Worm (Caenorhabditis elegans): Measurements from ENCODE around the gene F44E2.4.

Gene F44E2.4

DNA sequence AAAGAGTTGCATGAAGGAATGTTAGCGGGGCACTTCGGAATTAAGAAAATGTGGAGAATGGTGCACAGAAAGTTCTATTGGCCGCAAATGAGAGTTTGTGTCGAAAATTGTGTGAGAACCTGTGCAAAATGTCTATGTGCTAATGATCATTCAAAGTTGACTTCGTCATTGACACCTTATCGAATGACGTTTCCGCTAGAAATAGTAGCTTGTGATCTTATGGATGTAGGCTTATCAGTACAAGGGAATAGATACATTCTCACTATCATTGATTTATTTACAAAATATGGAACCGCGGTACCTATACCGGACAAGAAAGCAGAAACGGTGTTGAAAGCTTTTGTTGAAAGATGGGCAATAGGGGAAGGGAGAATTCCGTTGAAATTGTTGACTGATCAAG is 20.3 kb upstream of the F44E2.4 start:
- TF ChIP-seq F23B12.7 (tag; optimal IDR thresholded peaks at IDR 0.05; ENCODE audit: insufficient read depth) (no peak), nhr-80 (tag; optimal IDR thresholded peaks at IDR 0.05) (peak; percentile 62)

DNA sequence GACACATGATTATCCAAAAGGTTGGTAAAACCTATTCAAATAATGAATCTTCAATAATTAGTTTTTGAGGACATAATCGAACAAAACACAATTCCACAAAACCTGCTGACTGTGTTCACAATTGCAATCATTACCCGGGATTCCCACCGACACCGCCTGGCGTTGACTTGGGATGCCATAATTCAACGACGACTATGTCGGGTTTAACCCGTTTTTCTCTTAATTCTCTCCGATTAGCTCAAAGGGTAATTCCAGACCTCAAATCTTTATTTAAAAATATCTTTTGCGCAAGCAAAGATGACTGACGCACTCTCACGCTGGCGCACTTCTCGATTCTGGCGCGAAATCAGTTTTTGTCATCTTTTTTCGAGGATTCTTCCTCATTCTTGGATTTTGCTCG is 14.2 kb upstream of the F44E2.4 start:
- TF ChIP-seq madf-6 (GFP tag; IDR thresholded peaks at IDR 0.05) (peak; percentile 83), mcd-1 (GFP tag; IDR thresholded peaks at IDR 0.05) (peak; percentile 71), madf-8 (GFP tag; conservative IDR thresholded peaks at IDR 0.05) (peak; percentile 89), D2030.7 (GFP tag; IDR thresholded peaks at IDR 0.05) (peak; percentile 46; the same call in 1 of the 2 replicates), F33H1.4 (GFP tag; IDR thresholded peaks at IDR 0.05) (peak; percentile 42; the same call in 1 of the 2 replicates)

DNA sequence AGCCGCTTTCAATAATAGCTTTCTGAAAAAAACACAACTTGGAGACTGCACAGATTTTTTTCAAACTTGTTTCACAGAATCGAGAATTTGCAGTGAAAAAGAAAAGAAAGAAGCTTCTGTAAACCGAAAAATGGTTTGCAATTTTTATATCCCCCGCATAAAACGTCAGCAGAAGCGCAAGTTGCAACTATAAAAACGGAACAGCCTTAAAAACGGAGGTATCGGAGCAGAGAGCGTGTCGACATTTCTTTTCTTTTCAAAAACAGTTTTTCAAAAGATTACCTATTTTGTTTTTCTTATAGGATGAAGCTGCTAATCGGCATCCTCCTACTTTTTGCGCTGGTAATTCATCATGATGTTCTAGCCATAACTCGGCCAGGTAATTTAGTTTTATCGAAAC is 13.7 kb upstream of the F44E2.4 start, which contains the start of gene plg-1:
TSS of gene plg-1 (plus strand) at position 301 of the 400 bp plus-strand sequence.
- TF ChIP-seq nfyb-1 (GFP tag; IDR thresholded peaks at IDR 0.05) (no peak), somi-1 (GFP tag; optimal IDR thresholded peaks at IDR 0.05) (no peak)

DNA sequence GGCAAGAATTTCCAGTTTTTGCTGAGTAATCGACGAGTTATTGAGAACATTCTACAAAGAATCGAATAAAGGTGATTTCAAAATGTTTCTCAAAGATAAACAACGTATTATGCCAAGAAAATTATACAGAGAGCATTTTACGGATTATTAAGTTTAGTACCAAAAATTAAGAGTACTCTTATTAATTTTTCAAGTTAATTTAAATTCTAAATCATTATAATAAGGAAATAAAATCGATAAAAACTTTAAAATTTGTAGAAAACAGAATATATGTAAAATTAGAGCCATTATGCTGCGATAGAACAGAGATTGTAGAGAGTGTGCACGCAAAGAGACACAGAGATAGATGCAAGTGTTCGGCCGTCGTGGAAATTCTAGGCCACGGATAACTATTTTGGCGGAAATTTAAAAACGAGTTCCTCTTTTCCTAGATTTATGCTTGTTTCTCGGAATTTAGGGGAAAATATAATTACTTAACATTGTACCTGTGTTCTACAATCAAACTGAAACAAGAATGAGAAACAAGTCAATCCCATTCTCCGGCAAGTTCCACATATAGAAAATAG is 12.3 kb upstream of the F44E2.4 start, which contains the start of gene F44E2.9:
TSS of gene F44E2.9 (minus strand) at position 51 of the 566 bp plus-strand sequence.
- TF ChIP-seq cebp-1 (GFP tag; IDR thresholded peaks at IDR 0.05) (no peak), cebp-1 (tag; optimal IDR thresholded peaks at IDR 0.05) (peak; percentile 33), ztf-18 (tag; optimal IDR thresholded peaks at IDR 0.05) (peak; percentile 86), unc-130 (GFP tag; optimal IDR thresholded peaks at IDR 0.05) (peak; percentile 74), mcd-1 (GFP tag; IDR thresholded peaks at IDR 0.05) (peak; percentile 78), attf-5 (GFP tag; optimal IDR thresholded peaks at IDR 0.05) (peak; percentile 55), rcor-1 (GFP tag; IDR thresholded peaks at IDR 0.05) (0 out of 2 replicates have a peak, but pooled peaks have one; percentile 19), zim-3 (tag; optimal IDR thresholded peaks at IDR 0.05) (no peak), lin-35 (GFP tag; optimal IDR thresholded peaks at IDR 0.05) (peak in 2 of 3 experiments; percentile 28 to 75), madf-8 (GFP tag; conservative IDR thresholded peaks at IDR 0.05) (peak; percentile 57), F33H1.4 (GFP tag; IDR thresholded peaks at IDR 0.05) (peak; percentile 54; the same call in 1 of the 2 replicates), pbrm-1 (GFP tag; IDR thresholded peaks at IDR 0.05) (peak; percentile 57; the same call in 1 of the 2 replicates), atf-7 (tag; optimal IDR thresholded peaks at IDR 0.05) (no peak), let-607 (tag; optimal IDR thresholded peaks at IDR 0.05) (no peak), lin-54 (GFP tag; optimal IDR thresholded peaks at IDR 0.05) (peak; percentile 93), tbp1 (GFP tag; optimal IDR thresholded peaks at IDR 0.05) (peak; percentile 35), ceh-27 (GFP tag; optimal IDR thresholded peaks at IDR 0.05) (peak; percentile 68), K12H6.12 (tag; optimal IDR thresholded peaks at IDR 0.05) (peak; percentile 41), nhr-179 (tag; optimal IDR thresholded peaks at IDR 0.05) (no peak), him-1 (tag; optimal IDR thresholded peaks at IDR 0.05) (peak; percentile 1), D2030.7 (GFP tag; IDR thresholded peaks at IDR 0.05) (peak; percentile 74), madf-10 (tag; optimal IDR thresholded peaks at IDR 0.05) (peak; percentile 17), hmg-1.2 (GFP tag; IDR thresholded peaks at IDR 0.05) (peak; percentile 83; the same call in 1 of the 2 replicates), ceh-91 (GFP tag; IDR thresholded peaks at IDR 0.05) (peak; percentile 41; the same call in 1 of the 2 replicates), efl-1 (GFP tag; optimal IDR thresholded peaks at IDR 0.05) (peak; percentile 76), ztf-26 (tag; optimal IDR thresholded peaks at IDR 0.05) (no peak), ekl-4 (GFP tag; IDR thresholded peaks at IDR 0.05) (0 out of 2 replicates have a peak, but pooled peaks have one; percentile 38), sdz-38 (tag; optimal IDR thresholded peaks at IDR 0.05) (no peak), xnd-1 (tag; optimal IDR thresholded peaks at IDR 0.05) (peak; percentile 34), snpc-4 (GFP tag; optimal IDR thresholded peaks at IDR 0.05) (no peak), snpc-4 (tag; optimal IDR thresholded peaks at IDR 0.05) (peak in 2 of 4 experiments; percentile 11 to 34), F23B12.7 (tag; optimal IDR thresholded peaks at IDR 0.05; ENCODE audit: insufficient read depth) (peak; percentile 16), lsl-1 (GFP tag; optimal IDR thresholded peaks at IDR 0.05) (peak; percentile 59), dox-1 (GFP tag; IDR thresholded peaks at IDR 0.05) (peak; percentile 84), chd-7 (tag; optimal IDR thresholded peaks at IDR 0.05) (no peak), egl-18 (GFP tag; IDR thresholded peaks at IDR 0.05) (no peak), dpl-1 (GFP tag; optimal IDR thresholded peaks at IDR 0.05) (peak; percentile 79), madf-6 (GFP tag; IDR thresholded peaks at IDR 0.05) (peak; percentile 78)
